Worm (Caenorhabditis elegans) whole organism, midembryonic: ENCODE data around the gene chil-27.

Experiments used
- T22C8.4 ChIP-seq: fragments of 200-800 bp; sonication (Bioruptor generic); IDR thresholded peaks from 2 replicates; pipeline ENCODE4 v1.3.6; 2022; ENCODE audit warnings: missing genetic modification characterization, missing compliant biosample characterization
- ztf-23 ChIP-seq: fragments of 200-800 bp; sonication (Bioruptor generic); IDR thresholded peaks from 2 replicates; pipeline ENCODE4 v1.3.6; 2022; ENCODE audit warnings: missing genetic modification reagents, missing genetic modification characterization, missing compliant biosample characterization

DNA sequence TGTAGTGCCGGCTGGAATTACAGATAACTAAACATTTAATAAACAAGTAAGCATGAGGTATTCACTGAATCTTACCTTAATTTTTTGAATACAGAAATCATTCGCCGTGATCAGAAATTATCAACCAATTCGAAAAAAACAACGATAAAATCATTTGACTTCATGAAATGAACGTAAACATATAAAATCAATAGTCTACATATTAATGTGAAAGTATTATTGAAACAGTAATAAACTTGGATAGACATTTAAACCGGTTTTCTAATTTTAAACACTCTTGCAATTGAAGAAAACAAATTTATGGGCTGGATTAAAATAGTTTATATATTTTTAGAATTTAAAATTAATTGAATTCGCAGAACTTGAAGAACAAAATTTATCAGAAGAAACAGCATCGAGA is 35.8 kb upstream of the chil-27 start, which contains the start of gene chil-16:
- TF ChIP-seq ztf-23 (GFP tag; lab: Robert Waterston, UW) (no peak), T22C8.4 (GFP tag; lab: Robert Waterston, UW) (no peak)
